Worm (Caenorhabditis elegans) whole organism, mixed stage, embryonic: Measurements from ENCODE around the gene Y17G7B.17.

Experiments used
- M03D4.4 ChIP-seq: sonication (generic microtip); optimal IDR thresholded peaks from 2 replicates; lab custom pipeline; 2017; ENCODE audit warnings: mild to moderate bottlenecking, missing genetic modification characterization, missing compliant biosample characterization
- blmp-1 ChIP-seq: fragments of 150-350 bp; optimal IDR thresholded peaks from 2 replicates; lab custom pipeline; 2014; ENCODE audit warnings: missing biosample characterization, missing genetic modification characterization
- ceh-39 ChIP-seq: fragments of 150-350 bp; optimal IDR thresholded peaks from 2 replicates; lab custom pipeline; 2014; ENCODE audit warnings: missing biosample characterization, missing genetic modification characterization
- ceh-43 ChIP-seq: fragments of 200-800 bp; sonication (Bioruptor generic); optimal IDR thresholded peaks from 2 replicates; lab custom pipeline; 2018; ENCODE audit warnings: mild to moderate bottlenecking, missing genetic modification characterization, moderate library complexity, missing compliant biosample characterization
- ceh-83 ChIP-seq: fragments of 200-800 bp; sonication (Bioruptor generic); optimal IDR thresholded peaks from 2 replicates; lab custom pipeline; 2018; ENCODE audit warnings: mild to moderate bottlenecking, missing genetic modification characterization, missing compliant biosample characterization
- ces-1 ChIP-seq: fragments of 150-350 bp; optimal IDR thresholded peaks from 2 replicates; lab custom pipeline; 2014; ENCODE audit warnings: missing biosample characterization, missing genetic modification reagents, missing genetic modification characterization
- drap-1 ChIP-seq: fragments of 200-800 bp; sonication (Bioruptor generic); optimal IDR thresholded peaks from 3 replicates; lab custom pipeline; 2018; ENCODE audit warnings: mild to moderate bottlenecking, missing genetic modification characterization, missing compliant biosample characterization
- elt-1 ChIP-seq: sonication (generic microtip); optimal IDR thresholded peaks from 2 replicates; lab custom pipeline; 2017; ENCODE audit warnings: missing genetic modification characterization, mild to moderate bottlenecking, missing compliant biosample characterization, antibody characterized with exemption, moderate library complexity, borderline replicate concordance; ENCODE audit not compliant: insufficient read depth
- elt-3 ChIP-seq: fragments of 150-350 bp; optimal IDR thresholded peaks from 2 replicates; lab custom pipeline; 2014; ENCODE audit warnings: missing biosample characterization, missing genetic modification characterization
- flh-1 ChIP-seq: fragments of 200-800 bp; sonication (Bioruptor generic); optimal IDR thresholded peaks from 2 replicates; lab custom pipeline; 2018; ENCODE audit warnings: mild to moderate bottlenecking, missing genetic modification characterization, moderate library complexity, missing compliant biosample characterization
- ham-2 ChIP-seq: fragments of 200-800 bp; sonication (Bioruptor generic); optimal IDR thresholded peaks from 2 replicates; lab custom pipeline; 2018; ENCODE audit warnings: mild to moderate bottlenecking, missing genetic modification characterization, missing compliant biosample characterization
- hlh-1 ChIP-seq: fragments of 150-350 bp; optimal IDR thresholded peaks from 2 replicates; lab custom pipeline; 2014; ENCODE audit warnings: missing biosample characterization, missing genetic modification reagents, missing genetic modification characterization
- lin-13 ChIP-seq: fragments of 150-350 bp; optimal IDR thresholded peaks from 2 replicates; lab custom pipeline; 2014; ENCODE audit warnings: missing biosample characterization, missing genetic modification characterization
- lin-32 ChIP-seq: fragments of 200-800 bp; sonication (Bioruptor generic); optimal IDR thresholded peaks from 2 replicates; lab custom pipeline; 2018; ENCODE audit warnings: mild to moderate bottlenecking, missing genetic modification characterization, missing compliant biosample characterization
- lsy-2 ChIP-seq: fragments of 150-350 bp; optimal IDR thresholded peaks from 2 replicates; lab custom pipeline; 2014; ENCODE audit warnings: missing biosample characterization, missing genetic modification characterization
- mab-5 ChIP-seq: fragments of 150-350 bp; optimal IDR thresholded peaks from 2 replicates; lab custom pipeline; 2014; ENCODE audit warnings: missing biosample characterization, missing genetic modification characterization
- mep-1 ChIP-seq: fragments of 150-350 bp; optimal IDR thresholded peaks from 2 replicates; lab custom pipeline; 2017; ENCODE audit warnings: missing biosample characterization, missing genetic modification reagents, missing genetic modification characterization, inconsistent platforms
- mls-2 ChIP-seq: sonication (generic microtip); optimal IDR thresholded peaks from 2 replicates; lab custom pipeline; 2016; ENCODE audit warnings: mild to moderate bottlenecking, missing genetic modification characterization, moderate library complexity, missing compliant biosample characterization
- nhr-12 ChIP-seq: fragments of 150-350 bp; optimal IDR thresholded peaks from 2 replicates; lab custom pipeline; 2014; ENCODE audit warnings: missing biosample characterization, missing genetic modification characterization
- nhr-2 ChIP-seq: fragments of 150-350 bp; optimal IDR thresholded peaks from 2 replicates; lab custom pipeline; 2014; ENCODE audit warnings: missing biosample characterization, missing genetic modification characterization
- nhr-237 ChIP-seq: fragments of 150-350 bp; optimal IDR thresholded peaks from 2 replicates; lab custom pipeline; 2014; ENCODE audit warnings: missing biosample characterization, missing genetic modification characterization
- nhr-28 ChIP-seq: fragments of 150-350 bp; optimal IDR thresholded peaks from 2 replicates; lab custom pipeline; 2014; ENCODE audit warnings: missing biosample characterization, missing genetic modification characterization
- pha-4 ChIP-seq: fragments of 150-350 bp; optimal IDR thresholded peaks from 2 replicates; lab custom pipeline; 2018; ENCODE audit warnings: missing biosample characterization, missing genetic modification reagents, missing genetic modification characterization
- sem-2 ChIP-seq: fragments of 200-800 bp; sonication (Bioruptor generic); optimal IDR thresholded peaks from 2 replicates; lab custom pipeline; 2018; ENCODE audit warnings: mild to moderate bottlenecking, missing genetic modification characterization, missing compliant biosample characterization
- snpc-4 ChIP-seq: fragments of 150-350 bp; optimal IDR thresholded peaks from 2 replicates; lab custom pipeline; 2014; ENCODE audit warnings: missing biosample characterization, missing genetic modification characterization
- sptf-1 ChIP-seq: sonication (generic microtip); optimal IDR thresholded peaks from 2 replicates; lab custom pipeline; 2017; ENCODE audit warnings: mild to moderate bottlenecking, missing genetic modification characterization, moderate library complexity, missing compliant biosample characterization
- tbx-8 ChIP-seq: fragments of 200-800 bp; sonication (Bioruptor generic); optimal IDR thresholded peaks from 2 replicates; lab custom pipeline; 2018; ENCODE audit warnings: mild to moderate bottlenecking, missing genetic modification characterization, moderate library complexity, missing compliant biosample characterization
- unc-120 ChIP-seq: sonication (generic microtip); optimal IDR thresholded peaks from 2 replicates; lab custom pipeline; 2017; ENCODE audit warnings: missing genetic modification characterization, missing compliant biosample characterization; ENCODE audit not compliant: poor library complexity, severe bottlenecking
- unc-39 ChIP-seq: fragments of 150-350 bp; optimal IDR thresholded peaks from 2 replicates; lab custom pipeline; 2014; ENCODE audit warnings: missing biosample characterization, missing genetic modification characterization
- unc-62 ChIP-seq: fragments of 150-350 bp; optimal IDR thresholded peaks from 2 replicates; lab custom pipeline; 2014; ENCODE audit warnings: missing biosample characterization, missing genetic modification reagents, missing genetic modification characterization
- zip-8 ChIP-seq: fragments of 150-350 bp; optimal IDR thresholded peaks from 2 replicates; lab custom pipeline; 2014; ENCODE audit warnings: missing biosample characterization, missing genetic modification characterization
- ztf-11 ChIP-seq: fragments of 150-350 bp; optimal IDR thresholded peaks from 2 replicates; lab custom pipeline; 2014; ENCODE audit warnings: missing biosample characterization, missing genetic modification characterization

The Y17G7B.17 gene

ce11 chrII:12059872-12060271, 39.9 kb downstream of the Y17G7B.17 start:
- TF ChIP-seq ceh-39 (no peak), lsy-2 (tag; lab: Kevin White, UChicago) (no peak), blmp-1 (tag; lab: Kevin White, UChicago) (no peak), nhr-237 (tag; lab: Kevin White, UChicago) (no peak), pha-4 (no peak), mep-1 (tag; lab: Kevin White, UChicago) (no peak), zip-8 (tag; lab: Kevin White, UChicago) (no peak), sptf-1 (tag; lab: Kevin White, UChicago) (no peak), sem-2 (GFP tag; lab: Kevin White, UChicago) (no peak), ztf-11 (tag; lab: Kevin White, UChicago) (no peak), nhr-2 (tag; lab: Kevin White, UChicago) (no peak), mab-5 (tag; lab: Kevin White, UChicago) (no peak), unc-62 (GFP tag; lab: Kevin White, UChicago) (no peak), ceh-83 (GFP tag; lab: Kevin White, UChicago) (no peak), hlh-1 (tag; lab: Kevin White, UChicago) (no peak), M03D4.4 (tag; lab: Kevin White, UChicago) (no peak), tbx-8 (GFP tag; lab: Kevin White, UChicago) (no peak), elt-1 (tag; lab: Kevin White, UChicago) (no peak), ceh-43 (no peak)

DNA sequence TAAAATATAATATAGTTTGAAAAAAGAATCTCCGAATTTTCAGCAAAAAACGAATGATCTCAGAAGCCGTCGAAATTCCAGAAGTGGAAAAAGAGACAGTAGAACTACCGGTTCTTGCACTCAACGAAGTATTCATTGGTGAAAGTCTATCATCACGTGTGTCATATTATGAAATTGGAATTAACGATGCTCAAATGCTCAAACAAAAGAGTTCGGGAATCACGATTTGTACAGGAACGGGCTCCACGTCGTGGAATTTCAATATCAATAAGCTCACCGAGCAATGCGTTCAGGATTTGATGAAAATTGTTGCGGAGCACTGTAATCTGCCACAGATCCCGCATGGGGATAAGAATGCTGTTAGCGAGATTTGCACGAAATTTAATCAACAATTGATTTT, 41.5 kb downstream of the Y17G7B.17 start:
- no peak for TF ChIP-seq snpc-4 (tag; lab: Kevin White, UChicago)
- TF ChIP-seq flh-1 (GFP tag; lab: Kevin White, UChicago) = no peak
- TF ChIP-seq mls-2 (tag; lab: Kevin White, UChicago) = no peak

DNA sequence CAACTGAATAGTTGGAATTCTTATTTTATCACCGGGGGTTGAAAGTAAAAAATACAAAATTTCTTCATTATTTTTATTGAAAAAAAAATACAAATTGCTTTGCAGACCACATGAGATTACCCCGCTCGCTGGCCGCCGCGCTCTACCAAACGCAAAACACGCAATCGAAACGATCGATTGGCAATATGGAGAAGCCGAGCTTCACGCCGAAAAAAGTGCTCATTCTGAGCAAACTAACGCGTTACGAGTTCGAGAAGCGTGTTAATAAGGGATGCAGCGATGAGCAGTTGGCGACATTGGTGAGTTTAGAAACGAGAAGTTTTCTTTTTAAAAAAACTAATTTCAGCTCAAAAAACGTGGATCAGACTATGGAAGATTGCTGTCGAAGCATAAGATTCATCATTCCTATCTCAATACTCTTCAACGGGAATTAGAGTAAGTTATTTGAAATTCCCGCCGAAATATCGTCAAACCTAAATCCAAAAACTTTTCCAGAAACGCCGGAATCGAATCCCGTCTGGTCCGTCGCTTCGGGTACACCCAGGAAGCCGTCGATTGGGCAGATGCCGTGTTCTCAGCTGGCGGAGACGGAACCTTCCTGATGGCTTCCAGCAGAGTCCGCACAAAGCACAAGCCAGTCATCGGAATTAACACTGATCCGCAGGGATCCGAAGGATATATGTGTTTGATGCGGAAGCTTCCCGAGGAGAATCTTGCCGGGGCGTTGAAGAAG, 44.2 kb downstream of the Y17G7B.17 start:
- TF ChIP-seq unc-120 (tag; lab: Kevin White, UChicago) (no peak), blmp-1 (tag; lab: Kevin White, UChicago) (no peak), ztf-11 (tag; lab: Kevin White, UChicago) (no peak), ceh-39 (no peak), nhr-12 (no peak), mab-5 (tag; lab: Kevin White, UChicago) (no peak), sem-2 (GFP tag; lab: Kevin White, UChicago) (no peak), mep-1 (tag; lab: Kevin White, UChicago) (no peak), lin-32 (GFP tag; lab: Kevin White, UChicago) (no peak), nhr-2 (tag; lab: Kevin White, UChicago) (no peak), unc-62 (GFP tag; lab: Kevin White, UChicago) (no peak), ceh-43 (no peak), ham-2 (GFP tag; lab: Kevin White, UChicago) (no peak), elt-3 (no peak), drap-1 (no peak), lin-13 (tag; lab: Kevin White, UChicago) (no peak), zip-8 (tag; lab: Kevin White, UChicago) (no peak), unc-39 (tag; lab: Kevin White, UChicago) (no peak), M03D4.4 (tag; lab: Kevin White, UChicago) (no peak), ces-1 (GFP tag; lab: Kevin White, UChicago) (no peak)
- TF ChIP-seq, all 35 proteins: peak for 0

DNA sequence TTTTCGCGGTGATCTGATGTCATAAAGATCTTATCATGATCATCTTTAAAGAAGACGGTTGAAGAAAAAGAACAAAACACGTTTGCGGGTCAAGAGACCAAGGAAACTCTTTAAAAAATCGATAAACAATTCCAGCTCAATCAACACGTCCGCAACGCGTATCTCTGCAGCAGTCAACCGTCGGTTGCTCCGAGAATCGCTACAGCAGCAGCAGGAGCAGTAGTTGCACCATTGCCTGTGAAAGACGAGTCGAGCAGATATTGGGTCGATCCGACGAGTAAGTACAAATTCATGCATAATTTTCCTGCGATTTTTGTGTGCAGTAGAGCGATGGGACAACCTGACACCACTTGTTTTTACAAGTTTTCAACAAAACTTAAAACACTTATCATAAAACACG, 45.2 kb downstream of the Y17G7B.17 start:
- TF ChIP-seq nhr-28 (no peak), ham-2 (GFP tag; lab: Kevin White, UChicago) (no peak), nhr-2 (tag; lab: Kevin White, UChicago) (no peak), lsy-2 (tag; lab: Kevin White, UChicago) (no peak), elt-1 (tag; lab: Kevin White, UChicago) (no peak), sptf-1 (tag; lab: Kevin White, UChicago) (no peak), pha-4 (no peak), ztf-11 (tag; lab: Kevin White, UChicago) (no peak)
